Fruit fly (Drosophila melanogaster) whole organism, adult: ENCODE measurements around the gene Atg16.

Source experiments
- CG11617 ChIP-seq: fragments of 200-800 bp; sonication (Bioruptor generic); optimal IDR thresholded peaks from 2 replicates; lab custom pipeline; 2017; ENCODE audit warnings: mild to moderate bottlenecking, missing biosample characterization, missing genetic modification reagents, missing genetic modification characterization
- CG12768 ChIP-seq: fragments of 200-800 bp; sonication (Bioruptor generic); optimal IDR thresholded peaks from 2 replicates; lab custom pipeline; 2017; ENCODE audit warnings: missing biosample characterization, missing genetic modification characterization, mild to moderate bottlenecking, moderate library complexity, missing genetic modification reagents
- CG14711 ChIP-seq: fragments of 200-800 bp; sonication (Bioruptor generic); optimal IDR thresholded peaks from 2 replicates; lab custom pipeline; 2018; ENCODE audit warnings: missing biosample characterization, mild to moderate bottlenecking, missing genetic modification characterization, moderate library complexity
- CG1620 ChIP-seq: fragments of 200-800 bp; sonication (Bioruptor generic); optimal IDR thresholded peaks from 2 replicates; lab custom pipeline; 2016; ENCODE audit warnings: missing biosample characterization, missing genetic modification characterization
- CG33017 ChIP-seq: fragments of 200-800 bp; sonication (Bioruptor generic); optimal IDR thresholded peaks from 2 replicates; lab custom pipeline; 2018; ENCODE audit warnings: missing biosample characterization, mild to moderate bottlenecking, missing genetic modification characterization, moderate library complexity
- CG5204 ChIP-seq: fragments of 200-800 bp; sonication (Bioruptor generic); optimal IDR thresholded peaks from 2 replicates; lab custom pipeline; 2016; ENCODE audit warnings: missing biosample characterization, missing genetic modification characterization
- CG7045 ChIP-seq: fragments of 200-800 bp; sonication (Bioruptor generic); optimal IDR thresholded peaks from 2 replicates; lab custom pipeline; 2017; ENCODE audit warnings: missing biosample characterization, mild to moderate bottlenecking, missing genetic modification characterization
- CG7101 ChIP-seq: fragments of 200-800 bp; sonication (Bioruptor generic); optimal IDR thresholded peaks from 2 replicates; lab custom pipeline; 2018; ENCODE audit warnings: missing biosample characterization, mild to moderate bottlenecking, missing genetic modification characterization, moderate library complexity
- Clk ChIP-seq: fragments of 200-800 bp; sonication (Bioruptor generic); optimal IDR thresholded peaks from 2 replicates; lab custom pipeline; 2017; ENCODE audit warnings: missing biosample characterization, missing genetic modification characterization
- Crg-1 ChIP-seq: fragments of 200-800 bp; sonication (Bioruptor generic); optimal IDR thresholded peaks from 2 replicates; lab custom pipeline; 2016; ENCODE audit warnings: missing biosample characterization, missing genetic modification characterization
- Hr96 ChIP-seq: fragments of 200-800 bp; sonication (Bioruptor generic); optimal IDR thresholded peaks from 2 replicates; lab custom pipeline; 2016; ENCODE audit warnings: missing biosample characterization, missing genetic modification characterization
- Mnt ChIP-seq: fragments of 200-800 bp; sonication (Bioruptor generic); optimal IDR thresholded peaks from 2 replicates; lab custom pipeline; 2016; ENCODE audit warnings: missing biosample characterization, mild to moderate bottlenecking, missing genetic modification characterization
- bab1 ChIP-seq: fragments of 200-800 bp; sonication (Bioruptor generic); optimal IDR thresholded peaks from 3 replicates; lab custom pipeline; 2019; ENCODE audit warnings: missing biosample characterization, mild to moderate bottlenecking, missing genetic modification characterization, moderate library complexity
- cic ChIP-seq: fragments of 200-800 bp; sonication (Bioruptor generic); optimal IDR thresholded peaks from 2 replicates; lab custom pipeline; 2017; ENCODE audit warnings: missing biosample characterization, mild to moderate bottlenecking, missing genetic modification characterization, moderate library complexity
- cnc ChIP-seq, 2 experiments: fragments of >200 bp; optimal IDR thresholded peaks; 2 replicates each; lab custom pipeline; 2017
- kay ChIP-seq: fragments of 200-800 bp; sonication (Bioruptor generic); peaks from one replicate; lab custom pipeline; 2016; ENCODE audit warnings: missing biosample characterization, missing genetic modification characterization, borderline replicate concordance
- ovo ChIP-seq: fragments of 200-800 bp; sonication (Bioruptor generic); optimal IDR thresholded peaks from 2 replicates; lab custom pipeline; 2016; ENCODE audit warnings: missing biosample characterization, missing genetic modification characterization
- pad ChIP-seq: fragments of 200-800 bp; sonication (Bioruptor generic); optimal IDR thresholded peaks from 3 replicates; lab custom pipeline; 2017; ENCODE audit warnings: missing biosample characterization, missing genetic modification characterization, mild to moderate bottlenecking, moderate library complexity, missing genetic modification reagents
- tj ChIP-seq: fragments of 200-800 bp; sonication (Bioruptor generic); optimal IDR thresholded peaks from 3 replicates; lab custom pipeline; 2017; ENCODE audit warnings: missing biosample characterization, mild to moderate bottlenecking, missing genetic modification characterization, moderate library complexity
- toe ChIP-seq: fragments of 200-800 bp; sonication (Bioruptor generic); optimal IDR thresholded peaks from 2 replicates; lab custom pipeline; 2016; ENCODE audit warnings: missing biosample characterization, missing genetic modification characterization

Gene Atg16

DNA sequence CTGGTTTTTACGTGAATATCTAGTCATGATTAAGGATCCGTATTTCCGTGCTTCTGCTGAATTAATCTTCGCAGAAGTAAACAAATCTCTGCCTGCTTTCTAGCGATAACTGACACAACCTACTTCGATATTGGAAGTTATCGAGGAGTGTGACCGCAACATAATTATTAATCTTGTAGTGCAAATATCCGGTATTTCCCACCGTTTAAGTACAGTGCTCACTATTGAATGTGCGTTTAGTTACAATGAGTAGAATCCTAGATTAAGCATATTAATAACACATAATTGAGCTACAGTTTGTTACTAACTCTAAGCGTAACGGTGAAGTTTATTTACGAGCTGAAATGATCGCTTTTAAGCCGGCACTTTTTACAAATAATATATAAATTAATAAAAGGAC, 24.9 kb upstream of the Atg16 start:
- TF ChIP-seq ovo, result no peak
- peak; percentile 32 for TF ChIP-seq CG11617 (GFP tag; lab: Kevin White, UChicago)
- TF ChIP-seq kay, result no peak
- TF ChIP-seq cic, result peak; percentile 8
- peak; percentile 4 for TF ChIP-seq CG33017 (tag; lab: Kevin White, UChicago)
- TF ChIP-seq CG7101 (tag; lab: Kevin White, UChicago), result peak; percentile 45
- peak; percentile 46 for TF ChIP-seq Mnt
- TF ChIP-seq pad (GFP tag; lab: Kevin White, UChicago), result peak; percentile 0
- TF ChIP-seq bab1 (GFP tag; lab: Kevin White, UChicago), result peak; percentile 56
- no peak for TF ChIP-seq Clk (GFP tag; lab: Kevin White, UChicago)

DNA sequence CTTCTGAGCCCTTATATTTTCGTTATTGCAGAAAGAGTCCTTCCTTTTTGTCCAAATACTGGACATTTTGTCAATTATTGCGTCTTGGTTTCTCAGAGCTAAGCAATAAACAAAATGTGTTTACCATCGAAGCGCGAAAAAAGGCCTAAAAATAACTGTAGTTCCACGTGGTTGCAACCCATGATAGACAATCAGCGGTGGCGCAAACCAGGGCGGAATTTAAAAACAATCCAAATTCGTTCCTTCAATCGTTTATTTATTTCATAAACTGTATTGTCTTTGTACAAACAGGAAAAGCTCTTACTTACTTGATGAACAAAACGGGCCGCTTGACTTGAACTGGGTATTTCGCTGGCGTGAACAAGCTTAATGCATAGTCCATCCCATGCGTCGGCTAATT, 23.9 kb upstream of the Atg16 start, which contains the start of gene CG7824:
Gene CG7824 (minus strand): TSS at position 131 of the 400 bp plus-strand sequence.
- TF ChIP-seq Mnt, result peak; percentile 49
- no peak for TF ChIP-seq Clk (GFP tag; lab: Kevin White, UChicago)

DNA sequence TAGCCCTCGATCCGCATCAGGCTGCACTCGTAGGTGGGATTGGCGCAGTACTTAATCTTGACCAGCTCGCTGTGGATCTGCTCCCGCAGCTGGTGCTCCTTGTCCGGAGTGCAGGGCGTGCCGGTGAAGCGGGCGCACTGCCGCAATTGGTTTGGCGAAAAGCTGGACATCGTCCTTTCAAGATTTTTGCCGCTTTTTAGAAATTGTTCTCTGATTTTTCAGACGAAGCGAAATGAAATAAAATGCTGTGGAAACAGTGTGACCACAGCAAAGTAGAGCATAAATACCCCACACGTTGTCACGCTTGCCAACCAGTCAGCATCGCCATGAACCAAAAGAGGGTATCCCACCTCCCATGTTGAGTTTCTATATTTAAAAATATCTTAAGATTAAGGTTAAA, 22.3 kb upstream of the Atg16 start, which contains the start of gene dgt1:
Gene dgt1 (minus strand): TSS at position 264 of the 400 bp plus-strand sequence.
- TF ChIP-seq CG7101 (tag; lab: Kevin White, UChicago) (no peak), Mnt (peak; percentile 42), bab1 (GFP tag; lab: Kevin White, UChicago) (peak; percentile 22), CG7045 (no peak)

DNA sequence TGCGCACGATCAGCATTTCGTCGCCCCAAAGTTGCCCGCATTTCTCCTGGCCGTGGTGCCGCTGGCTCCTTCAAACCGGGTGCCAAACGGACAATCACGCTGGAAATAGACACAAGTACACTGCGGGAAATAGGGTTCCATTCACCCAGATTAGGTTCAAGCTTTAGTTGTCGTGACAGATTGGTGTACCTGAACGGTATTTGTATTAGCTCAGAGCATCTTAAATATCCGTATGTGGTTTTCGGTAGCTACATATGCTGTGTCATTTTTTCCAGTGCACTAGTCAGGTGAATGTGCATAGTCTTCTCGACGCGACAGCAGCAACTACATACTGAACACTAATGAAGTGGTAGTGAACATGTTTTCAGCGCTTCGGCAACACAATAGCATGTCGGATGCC, 12.2 kb upstream of the Atg16 start:
- no peak for TF ChIP-seq CG7101 (tag; lab: Kevin White, UChicago)

DNA sequence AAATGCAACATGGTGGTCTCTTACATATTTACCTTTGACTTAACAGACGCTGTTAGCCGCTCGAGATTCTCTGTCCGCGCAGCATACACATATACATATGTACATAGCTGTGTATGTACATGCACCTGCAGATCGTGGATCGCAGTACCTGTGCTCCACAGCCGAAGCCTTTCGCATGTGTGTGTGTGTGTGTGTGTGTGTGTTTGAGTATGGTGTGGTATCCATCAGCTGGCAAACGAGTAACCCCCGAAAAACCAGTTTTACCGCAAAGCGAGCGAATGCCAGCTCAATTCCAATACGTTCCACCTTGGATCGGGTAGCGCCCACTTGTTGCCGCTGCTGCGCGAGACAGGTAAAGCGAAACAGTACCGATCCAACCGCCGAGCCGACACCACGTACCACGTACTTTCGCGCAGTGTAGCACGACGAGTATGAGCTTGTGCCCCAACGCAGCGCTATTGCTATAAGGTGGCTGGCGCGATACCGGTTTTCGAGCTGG, 6.4 kb upstream of the Atg16 start, which contains the start of gene Cad99C:
Gene Cad99C (plus strand): TSS at position 365 of the 499 bp plus-strand sequence.
- TF ChIP-seq Mnt, result no peak
- TF ChIP-seq tj, result peak; percentile 46
- no peak for TF ChIP-seq toe (GFP tag; lab: Kevin White, UChicago)
- TF ChIP-seq CG14711 (tag; lab: Kevin White, UChicago), result no peak
- no peak for TF ChIP-seq CG11617 (GFP tag; lab: Kevin White, UChicago)
- TF ChIP-seq ovo, result peak; percentile 5
- no peak for TF ChIP-seq CG12768 (GFP tag; lab: Kevin White, UChicago)

DNA sequence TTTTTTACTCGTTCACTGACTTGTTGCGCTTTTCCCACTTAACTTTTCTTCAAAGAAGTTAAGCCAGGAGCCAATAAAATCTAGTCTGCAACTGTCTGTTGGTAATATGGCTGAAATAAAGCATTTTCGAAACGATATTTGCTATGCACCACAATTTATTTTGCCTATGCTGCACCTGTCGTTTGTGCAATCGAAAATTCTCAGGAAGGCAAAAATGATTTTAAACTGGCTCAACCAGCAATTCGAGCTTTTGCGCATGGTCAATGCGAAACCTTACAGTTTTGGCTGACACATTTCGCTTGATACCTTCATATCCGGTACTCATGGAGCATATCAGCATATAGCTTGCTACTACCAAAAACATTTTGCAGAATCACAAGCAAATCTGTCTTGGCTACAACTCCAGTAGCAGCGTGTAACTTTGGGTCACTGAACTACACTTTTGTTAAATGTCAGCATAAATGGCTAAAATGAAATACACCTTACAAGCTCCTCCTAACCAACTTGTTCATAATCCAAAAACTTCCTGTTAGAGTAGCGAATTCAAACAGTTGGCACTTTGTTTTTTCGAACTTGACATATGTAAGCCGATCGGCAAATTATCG, 4.9 kb upstream of the Atg16 start:
- TF ChIP-seq CG1620 (no peak), bab1 (GFP tag; lab: Kevin White, UChicago) (peak; percentile 56), CG14711 (tag; lab: Kevin White, UChicago) (no peak), tj (peak; percentile 95), CG12768 (GFP tag; lab: Kevin White, UChicago) (no peak), Mnt (no peak), CG11617 (GFP tag; lab: Kevin White, UChicago) (no peak), Hr96 (GFP tag; lab: Kevin White, UChicago) (no peak), pad (GFP tag; lab: Kevin White, UChicago) (no peak)

DNA sequence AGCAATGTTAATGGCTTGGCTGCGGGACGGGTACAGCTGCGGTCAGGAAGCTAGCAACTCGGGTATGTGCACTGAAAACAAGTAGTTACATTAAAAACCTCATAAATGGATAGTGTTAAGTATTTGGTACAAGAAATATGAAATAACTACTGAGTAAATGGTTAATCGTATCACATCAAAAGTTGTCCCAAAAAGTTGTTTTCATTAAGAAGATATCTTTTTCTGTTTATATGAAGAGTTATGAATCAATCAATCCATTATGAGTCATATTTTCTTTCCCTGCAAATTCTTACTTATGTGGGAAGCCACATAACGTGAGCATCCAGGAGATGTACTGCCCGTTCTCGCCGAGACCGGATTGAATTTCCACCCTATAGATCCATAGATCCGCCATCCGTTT, 3.9 kb upstream of the Atg16 start:
- TF ChIP-seq cic (no peak), tj (no peak), bab1 (GFP tag; lab: Kevin White, UChicago) (no peak)

DNA sequence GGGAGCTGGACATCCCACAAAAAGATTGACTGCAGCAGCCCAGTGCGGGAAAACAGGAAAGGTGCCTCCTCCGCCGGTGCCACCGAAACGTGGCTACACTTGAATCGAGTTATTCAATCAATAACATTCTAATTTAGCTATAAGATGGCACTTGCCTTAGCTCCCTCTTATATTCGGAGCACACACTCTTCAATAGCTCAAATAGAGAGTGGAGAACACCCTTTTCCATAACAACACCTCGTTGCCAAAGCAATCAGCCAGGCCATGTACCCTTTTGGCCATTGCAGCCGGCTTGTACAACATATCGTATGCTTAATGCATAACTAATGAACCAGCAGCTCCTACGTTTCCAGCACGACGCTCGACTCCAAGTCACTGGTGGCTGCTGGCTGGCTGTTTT, 2.9 kb upstream of the Atg16 start:
- TF ChIP-seq pad (GFP tag; lab: Kevin White, UChicago) (no peak), CG11617 (GFP tag; lab: Kevin White, UChicago) (no peak), kay (no peak), toe (GFP tag; lab: Kevin White, UChicago) (no peak), CG33017 (tag; lab: Kevin White, UChicago) (no peak), CG12768 (GFP tag; lab: Kevin White, UChicago) (no peak), Hr96 (GFP tag; lab: Kevin White, UChicago) (no peak), cnc (optimal IDR thresholded peaks at IDR 0.05; lab: Kevin White, UChicago) (no peak), tj (no peak), bab1 (GFP tag; lab: Kevin White, UChicago) (no peak), Crg-1 (GFP tag; lab: Kevin White, UChicago) (no peak), CG7045 (no peak), CG14711 (tag; lab: Kevin White, UChicago) (no peak), Clk (GFP tag; lab: Kevin White, UChicago) (no peak), CG5204 (GFP tag; lab: Kevin White, UChicago) (no peak), cic (no peak)
